Worm (Caenorhabditis elegans) whole organism, early embryonic: ENCODE data around the gene fbxc-51.

ENCODE experiments used
- B0310.2 ChIP-seq: sonication (generic microtip); optimal IDR thresholded peaks from 2 replicates; lab custom pipeline; 2016; ENCODE audit warnings: mild to moderate bottlenecking, missing genetic modification characterization, missing compliant biosample characterization
- F13C5.2 ChIP-seq: sonication (generic microtip); optimal IDR thresholded peaks from 2 replicates; lab custom pipeline; 2017; ENCODE audit warnings: mild to moderate bottlenecking, missing genetic modification characterization, inconsistent platforms, missing compliant biosample characterization
- aly-1 ChIP-seq: sonication (generic microtip); optimal IDR thresholded peaks from 2 replicates; lab custom pipeline; 2016; ENCODE audit warnings: missing genetic modification characterization, missing compliant biosample characterization
- ama-1 ChIP-seq: fragments of 150-350 bp; optimal IDR thresholded peaks from 2 replicates; lab custom pipeline; 2014
- ceh-13 ChIP-seq: fragments of 200-800 bp; sonication (Bioruptor generic); optimal IDR thresholded peaks from 2 replicates; lab custom pipeline; 2018; ENCODE audit warnings: mild to moderate bottlenecking, missing genetic modification characterization, missing compliant biosample characterization
- ceh-36 ChIP-seq: sonication (generic microtip); optimal IDR thresholded peaks from 2 replicates; lab custom pipeline; 2016; ENCODE audit warnings: missing genetic modification characterization, inconsistent platforms, missing compliant biosample characterization
- ets-7 ChIP-seq: sonication (generic microtip); optimal IDR thresholded peaks from 2 replicates; lab custom pipeline; 2016; ENCODE audit warnings: missing genotype, missing genetic modification characterization, missing compliant biosample characterization
- flt-1 ChIP-seq: fragments of 200-800 bp; sonication (Bioruptor generic); IDR thresholded peaks from 2 replicates; pipeline ENCODE4 v1.3.6; 2022; ENCODE audit warnings: missing genetic modification characterization, missing compliant biosample characterization
- hmbx-1 ChIP-seq: sonication (generic microtip); optimal IDR thresholded peaks from 2 replicates; lab custom pipeline; 2016; ENCODE audit warnings: mild to moderate bottlenecking, missing genetic modification characterization, missing compliant biosample characterization
- hmg-4 ChIP-seq: fragments of 200-800 bp; sonication (Bioruptor generic); optimal IDR thresholded peaks from 2 replicates; lab custom pipeline; 2018; ENCODE audit warnings: mild to moderate bottlenecking, missing genetic modification characterization, missing compliant biosample characterization
- hnd-1 ChIP-seq: sonication (generic microtip); optimal IDR thresholded peaks from 2 replicates; lab custom pipeline; 2016; ENCODE audit warnings: missing genetic modification characterization, missing compliant biosample characterization
- pes-1 ChIP-seq: fragments of 200-800 bp; sonication (Bioruptor generic); IDR thresholded peaks from 2 replicates; pipeline ENCODE4 v1.3.6; 2022; ENCODE audit warnings: missing genetic modification reagents, missing genetic modification characterization, missing compliant biosample characterization
- sea-1 ChIP-seq: fragments of 200-800 bp; sonication (Bioruptor generic); conservative IDR thresholded peaks from 2 replicates; pipeline ENCODE4 v1.3.6; 2022; ENCODE audit warnings: missing genetic modification characterization, missing compliant biosample characterization
- tbx-11 ChIP-seq: fragments of 200-800 bp; sonication (Bioruptor generic); IDR thresholded peaks from 2 replicates; pipeline ENCODE4 v1.3.6; 2022; ENCODE audit warnings: missing genetic modification characterization, missing compliant biosample characterization
- tbx-37 ChIP-seq: fragments of 200-800 bp; sonication (Bioruptor generic); conservative IDR thresholded peaks from 2 replicates; pipeline ENCODE4 v1.3.6; 2022; ENCODE audit warnings: missing genetic modification reagents, missing genetic modification characterization, missing compliant biosample characterization
- tra-4 ChIP-seq: sonication (generic microtip); optimal IDR thresholded peaks from 2 replicates; lab custom pipeline; 2017; ENCODE audit warnings: missing genetic modification characterization, missing compliant biosample characterization

fbxc-51 gene

ce11 chrII:915780-916179 is 47.2 kb downstream of the fbxc-51 start, which contains the start of gene fbxc-29:
fbxc-29 (plus strand) TSS chrII:916080.
- TF ChIP-seq tra-4 (tag; lab: Kevin White, UChicago), result no peak
- no peak for TF ChIP-seq sea-1
- no peak for TF ChIP-seq F13C5.2
- no peak for TF ChIP-seq ceh-36
- TF ChIP-seq tbx-11, result no peak
- no peak for TF ChIP-seq hmbx-1 (tag; lab: Kevin White, UChicago)
- TF ChIP-seq ama-1, result no peak
- TF ChIP-seq B0310.2, result no peak
- TF ChIP-seq ets-7 (tag; lab: Kevin White, UChicago), result no peak
- TF ChIP-seq aly-1 (tag; lab: Kevin White, UChicago), result no peak

DNA sequence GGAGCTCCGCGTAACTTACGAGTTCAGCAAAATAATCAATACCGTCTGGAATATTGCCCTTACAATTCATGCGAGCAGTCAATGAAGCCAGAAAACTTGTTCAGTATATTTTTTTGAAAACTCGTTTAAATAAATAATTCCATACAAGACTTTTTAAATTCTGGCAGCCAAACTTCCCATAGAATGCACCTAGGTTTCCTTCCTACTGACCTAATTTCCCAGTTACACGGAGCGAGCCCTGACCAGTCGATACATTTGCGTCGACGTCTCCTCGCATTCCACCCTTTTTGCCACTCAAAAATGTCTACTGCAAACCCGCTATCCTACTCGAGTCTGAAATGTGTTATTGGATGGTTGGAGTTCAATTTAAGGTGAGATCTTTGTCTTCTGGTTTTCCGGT is 48.7 kb downstream of the fbxc-51 start, which contains the start of gene fbxc-30:
Gene fbxc-30 (plus strand): TSS at position 301 of the 400 bp plus-strand sequence.
- TF ChIP-seq sea-1 (no peak), ceh-13 (GFP tag; lab: Kevin White, UChicago) (no peak), aly-1 (tag; lab: Kevin White, UChicago) (no peak), ets-7 (tag; lab: Kevin White, UChicago) (no peak), hmg-4 (GFP tag; lab: Kevin White, UChicago) (no peak), tbx-37 (GFP tag; lab: Robert Waterston, UW) (no peak), flt-1 (GFP tag; lab: Robert Waterston, UW) (no peak), tbx-11 (no peak), tra-4 (tag; lab: Kevin White, UChicago) (no peak), pes-1 (GFP tag; lab: Robert Waterston, UW) (no peak), hnd-1 (no peak)

ce11 chrII:920326-920725 is 51.7 kb downstream of the fbxc-51 start:
- no peak for TF ChIP-seq tbx-37 (GFP tag; lab: Robert Waterston, UW)
